Worm (Caenorhabditis elegans) whole organism, late embryonic: Measurements from ENCODE around the gene fbxl-2.

ENCODE experiments used
- F13H6.1 ChIP-seq: sonication (generic microtip); optimal IDR thresholded peaks from 2 replicates; lab custom pipeline; 2016; ENCODE audit warnings: missing genetic modification characterization, missing compliant biosample characterization
- ama-1 ChIP-seq: fragments of 150-350 bp; optimal IDR thresholded peaks from 2 replicates; lab custom pipeline; 2014
- elt-4 ChIP-seq: sonication (generic microtip); optimal IDR thresholded peaks from 2 replicates; lab custom pipeline; 2016; ENCODE audit warnings: missing genetic modification characterization, missing compliant biosample characterization
- pag-3 ChIP-seq: sonication (generic microtip); optimal IDR thresholded peaks from 2 replicates; lab custom pipeline; 2016; ENCODE audit warnings: missing compliant biosample characterization, missing genetic modification characterization, borderline replicate concordance
- unc-55 ChIP-seq: sonication (generic microtip); optimal IDR thresholded peaks from 2 replicates; lab custom pipeline; 2017; ENCODE audit warnings: missing biosample characterization, missing genetic modification reagents, missing genetic modification characterization
- unc-86 ChIP-seq: sonication (generic microtip); optimal IDR thresholded peaks from 2 replicates; lab custom pipeline; 2016; ENCODE audit warnings: missing genetic modification characterization, missing compliant biosample characterization

DNA sequence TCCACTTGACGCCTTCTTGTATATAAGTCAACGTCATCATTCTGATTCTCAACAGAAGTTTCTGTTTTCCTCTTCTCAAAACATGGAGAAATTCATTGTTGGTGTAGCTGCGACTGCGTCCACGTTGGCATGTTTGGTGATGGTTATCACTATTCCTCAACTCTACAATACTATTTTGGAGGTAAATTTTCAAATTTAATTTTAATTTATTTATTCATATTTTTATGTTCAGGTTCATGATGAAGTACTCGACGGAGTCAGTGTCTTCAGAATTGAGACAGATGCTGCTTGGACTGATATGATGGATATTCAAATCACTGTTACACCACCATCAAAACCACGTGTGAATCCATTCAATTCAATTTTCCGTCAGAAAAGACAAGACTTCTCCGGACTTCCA is 9.0 kb upstream of the fbxl-2 start, which contains the start of gene col-89:
- TF ChIP-seq pag-3 (tag; lab: Kevin White, UChicago): no peak
- no peak for TF ChIP-seq elt-4 (tag; lab: Kevin White, UChicago)
- TF ChIP-seq ama-1 (lab: Kevin White, UChicago): no peak
- no peak for TF ChIP-seq F13H6.1 (tag; lab: Kevin White, UChicago)
- no peak for TF ChIP-seq unc-86 (tag; lab: Kevin White, UChicago)
- TF ChIP-seq unc-55 (GFP tag; lab: Kevin White, UChicago): no peak
